Worm (Caenorhabditis elegans) whole organism, early embryonic: ENCODE measurements around the gene T28H10.1.

Experiments used
- B0310.2 ChIP-seq: sonication (generic microtip); optimal IDR thresholded peaks from 2 replicates; lab custom pipeline; 2016; ENCODE audit warnings: mild to moderate bottlenecking, missing genetic modification characterization, missing compliant biosample characterization
- F13C5.2 ChIP-seq: sonication (generic microtip); optimal IDR thresholded peaks from 2 replicates; lab custom pipeline; 2017; ENCODE audit warnings: mild to moderate bottlenecking, missing genetic modification characterization, inconsistent platforms, missing compliant biosample characterization
- aly-1 ChIP-seq: sonication (generic microtip); optimal IDR thresholded peaks from 2 replicates; lab custom pipeline; 2016; ENCODE audit warnings: missing genetic modification characterization, missing compliant biosample characterization
- ama-1 ChIP-seq: fragments of 150-350 bp; optimal IDR thresholded peaks from 2 replicates; lab custom pipeline; 2014
- ceh-13 ChIP-seq: fragments of 200-800 bp; sonication (Bioruptor generic); optimal IDR thresholded peaks from 2 replicates; lab custom pipeline; 2018; ENCODE audit warnings: mild to moderate bottlenecking, missing genetic modification characterization, missing compliant biosample characterization
- ceh-36 ChIP-seq: sonication (generic microtip); optimal IDR thresholded peaks from 2 replicates; lab custom pipeline; 2016; ENCODE audit warnings: missing genetic modification characterization, inconsistent platforms, missing compliant biosample characterization
- ets-7 ChIP-seq: sonication (generic microtip); optimal IDR thresholded peaks from 2 replicates; lab custom pipeline; 2016; ENCODE audit warnings: missing genotype, missing genetic modification characterization, missing compliant biosample characterization
- flt-1 ChIP-seq: fragments of 200-800 bp; sonication (Bioruptor generic); IDR thresholded peaks from 2 replicates; pipeline ENCODE4 v1.3.6; 2022; ENCODE audit warnings: missing genetic modification characterization, missing compliant biosample characterization
- hmbx-1 ChIP-seq: sonication (generic microtip); optimal IDR thresholded peaks from 2 replicates; lab custom pipeline; 2016; ENCODE audit warnings: mild to moderate bottlenecking, missing genetic modification characterization, missing compliant biosample characterization
- hmg-4 ChIP-seq: fragments of 200-800 bp; sonication (Bioruptor generic); optimal IDR thresholded peaks from 2 replicates; lab custom pipeline; 2018; ENCODE audit warnings: mild to moderate bottlenecking, missing genetic modification characterization, missing compliant biosample characterization
- hnd-1 ChIP-seq: sonication (generic microtip); optimal IDR thresholded peaks from 2 replicates; lab custom pipeline; 2016; ENCODE audit warnings: missing genetic modification characterization, missing compliant biosample characterization
- pes-1 ChIP-seq: fragments of 200-800 bp; sonication (Bioruptor generic); IDR thresholded peaks from 2 replicates; pipeline ENCODE4 v1.3.6; 2022; ENCODE audit warnings: missing genetic modification reagents, missing genetic modification characterization, missing compliant biosample characterization
- scrt-1 ChIP-seq: fragments of 200-800 bp; sonication (Bioruptor generic); IDR thresholded peaks from 2 replicates; pipeline ENCODE4 v1.3.6; 2022; ENCODE audit warnings: missing genetic modification characterization, missing compliant biosample characterization
- sea-1 ChIP-seq: fragments of 200-800 bp; sonication (Bioruptor generic); conservative IDR thresholded peaks from 2 replicates; pipeline ENCODE4 v1.3.6; 2022; ENCODE audit warnings: missing genetic modification characterization, missing compliant biosample characterization
- tbx-11 ChIP-seq: fragments of 200-800 bp; sonication (Bioruptor generic); IDR thresholded peaks from 2 replicates; pipeline ENCODE4 v1.3.6; 2022; ENCODE audit warnings: missing genetic modification characterization, missing compliant biosample characterization
- tbx-37 ChIP-seq: fragments of 200-800 bp; sonication (Bioruptor generic); conservative IDR thresholded peaks from 2 replicates; pipeline ENCODE4 v1.3.6; 2022; ENCODE audit warnings: missing genetic modification reagents, missing genetic modification characterization, missing compliant biosample characterization
- tra-4 ChIP-seq: sonication (generic microtip); optimal IDR thresholded peaks from 2 replicates; lab custom pipeline; 2017; ENCODE audit warnings: missing genetic modification characterization, missing compliant biosample characterization

Gene T28H10.1

DNA sequence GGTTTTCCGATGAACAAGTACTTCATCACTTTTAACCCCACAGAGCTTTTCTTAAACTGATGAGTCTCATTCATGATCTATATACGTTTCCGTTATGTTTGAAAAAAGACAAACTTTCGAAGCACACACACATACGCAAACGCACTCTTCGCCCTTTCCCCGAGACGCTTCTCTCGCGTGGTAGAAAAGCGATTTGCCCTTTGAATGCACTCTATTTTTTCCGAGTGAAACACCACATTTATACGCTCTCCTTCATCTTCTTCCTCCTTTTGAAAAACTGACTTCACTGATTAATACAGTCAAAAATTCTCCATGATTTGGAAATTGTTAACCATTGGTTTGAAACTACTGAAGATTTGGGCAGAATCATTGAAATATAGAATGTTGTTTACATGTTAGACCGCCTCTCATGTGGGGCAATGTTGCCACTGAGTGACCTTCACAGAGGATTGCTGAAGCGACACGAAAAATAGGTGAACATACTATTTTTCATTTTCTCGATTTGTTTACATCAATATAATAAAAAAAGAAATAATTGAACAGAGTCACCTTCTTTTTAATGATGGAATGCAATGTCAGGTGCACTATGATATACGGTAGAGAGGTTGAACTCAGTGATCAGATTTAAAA is 32.9 kb downstream of the T28H10.1 start:
- TF ChIP-seq tbx-37 (GFP tag; lab: Robert Waterston, UW) (no peak), tbx-11 (GFP tag; lab: Robert Waterston, UW) (no peak), hmg-4 (GFP tag; lab: Kevin White, UChicago) (no peak), flt-1 (GFP tag; lab: Robert Waterston, UW) (no peak), tra-4 (tag; lab: Kevin White, UChicago) (no peak), pes-1 (GFP tag; lab: Robert Waterston, UW) (no peak), aly-1 (no peak)

DNA sequence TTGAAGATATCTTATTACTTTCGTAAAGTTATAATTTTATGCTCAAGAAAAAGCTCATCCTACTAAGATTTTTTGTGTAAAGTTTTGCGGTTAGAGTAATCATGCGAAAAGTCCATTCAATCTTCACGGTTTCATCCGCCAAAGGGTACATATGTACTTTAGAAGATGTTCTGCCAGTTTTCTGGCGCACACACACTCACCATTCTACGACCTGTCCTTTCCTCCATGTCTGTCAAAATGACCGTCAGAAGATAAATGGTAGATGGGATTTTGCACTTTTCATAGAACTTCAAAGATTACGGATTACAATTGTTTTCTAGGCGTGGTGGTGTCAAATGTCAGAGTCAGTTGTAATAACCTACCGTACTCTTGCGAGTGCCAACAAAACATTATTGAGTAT is 33.9 kb downstream of the T28H10.1 start:
- TF ChIP-seq hnd-1 (tag; lab: Kevin White, UChicago) (no peak), scrt-1 (GFP tag; lab: Robert Waterston, UW) (no peak), F13C5.2 (tag; lab: Kevin White, UChicago) (no peak)

DNA sequence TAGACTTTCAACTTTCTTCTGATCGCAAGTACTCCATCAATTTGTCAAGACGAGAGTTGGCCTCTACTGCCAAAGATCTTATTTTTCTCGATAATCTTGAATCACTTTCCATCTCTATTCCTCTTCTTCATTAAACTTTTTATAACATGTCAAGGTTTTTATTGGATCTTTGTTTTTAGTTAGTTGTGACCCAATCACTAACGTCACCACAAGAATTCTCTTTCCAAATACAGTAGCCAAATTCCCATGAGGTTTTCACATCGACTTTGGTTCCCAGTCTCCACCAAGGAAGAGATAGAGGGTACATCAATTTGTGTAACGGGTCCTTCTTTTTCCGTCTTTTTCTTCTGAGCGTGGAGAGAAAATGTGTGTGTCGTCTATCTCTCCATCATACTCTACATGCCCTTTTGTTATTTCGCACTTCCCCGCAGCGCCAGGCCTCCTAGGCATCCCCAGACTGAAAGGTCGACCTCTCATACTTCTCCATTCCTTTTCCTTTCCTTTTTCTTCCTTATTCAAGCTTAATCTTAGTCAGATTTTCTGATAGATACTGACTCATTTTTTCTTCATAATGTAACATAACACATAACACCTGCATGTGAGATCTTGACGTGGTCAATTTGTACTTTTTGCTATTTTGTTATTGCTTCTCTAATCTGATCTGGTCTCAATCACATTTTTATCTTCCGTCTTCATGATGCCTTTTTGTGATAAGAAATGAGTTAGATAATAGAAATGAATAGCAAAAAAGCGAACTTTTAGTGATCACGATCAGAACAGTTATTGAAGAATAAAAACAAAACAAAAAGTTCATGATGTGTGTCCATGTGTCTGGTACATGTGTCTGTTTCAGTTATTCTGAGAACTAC is 35.6 kb downstream of the T28H10.1 start:
- TF ChIP-seq aly-1, result no peak
- no peak for TF ChIP-seq ets-7 (tag; lab: Kevin White, UChicago)
- no peak for TF ChIP-seq sea-1 (GFP tag; lab: Robert Waterston, UW)
- TF ChIP-seq tbx-37 (GFP tag; lab: Robert Waterston, UW), result no peak
- TF ChIP-seq scrt-1 (GFP tag; lab: Robert Waterston, UW), result no peak
- no peak for TF ChIP-seq flt-1 (GFP tag; lab: Robert Waterston, UW)
- no peak for TF ChIP-seq hmbx-1 (tag; lab: Kevin White, UChicago)
- no peak for TF ChIP-seq tbx-11 (GFP tag; lab: Robert Waterston, UW)
- TF ChIP-seq ama-1 (lab: Kevin White, UChicago), result no peak
- TF ChIP-seq tra-4 (tag; lab: Kevin White, UChicago), result no peak
- no peak for TF ChIP-seq hmg-4 (GFP tag; lab: Kevin White, UChicago)
- no peak for TF ChIP-seq ceh-36 (tag; lab: Kevin White, UChicago)

DNA sequence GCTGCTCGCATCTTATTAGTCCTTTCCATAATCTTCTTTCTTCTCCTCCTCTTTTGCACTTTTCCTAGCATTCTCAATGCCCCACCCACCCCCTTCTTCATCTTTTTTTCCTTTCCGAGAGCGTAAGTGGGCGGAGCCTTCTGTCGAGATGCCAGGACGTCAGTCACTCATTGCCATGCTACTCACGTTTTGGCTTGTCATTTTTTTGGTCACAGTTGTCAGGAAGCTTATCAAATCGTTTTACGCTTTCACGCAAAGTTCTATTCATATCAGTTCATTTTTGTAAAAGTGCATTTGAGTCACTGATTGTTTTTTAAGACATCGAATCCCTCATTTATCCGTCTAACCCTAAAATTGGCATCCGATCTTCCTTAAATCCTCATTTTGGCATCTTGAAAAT is 36.4 kb downstream of the T28H10.1 start:
- TF ChIP-seq hmbx-1 (tag; lab: Kevin White, UChicago) (no peak), tbx-11 (GFP tag; lab: Robert Waterston, UW) (no peak), ceh-13 (GFP tag; lab: Kevin White, UChicago) (no peak), tbx-37 (GFP tag; lab: Robert Waterston, UW) (no peak), ama-1 (lab: Kevin White, UChicago) (no peak), flt-1 (GFP tag; lab: Robert Waterston, UW) (no peak), ets-7 (tag; lab: Kevin White, UChicago) (no peak), F13C5.2 (tag; lab: Kevin White, UChicago) (no peak)

DNA sequence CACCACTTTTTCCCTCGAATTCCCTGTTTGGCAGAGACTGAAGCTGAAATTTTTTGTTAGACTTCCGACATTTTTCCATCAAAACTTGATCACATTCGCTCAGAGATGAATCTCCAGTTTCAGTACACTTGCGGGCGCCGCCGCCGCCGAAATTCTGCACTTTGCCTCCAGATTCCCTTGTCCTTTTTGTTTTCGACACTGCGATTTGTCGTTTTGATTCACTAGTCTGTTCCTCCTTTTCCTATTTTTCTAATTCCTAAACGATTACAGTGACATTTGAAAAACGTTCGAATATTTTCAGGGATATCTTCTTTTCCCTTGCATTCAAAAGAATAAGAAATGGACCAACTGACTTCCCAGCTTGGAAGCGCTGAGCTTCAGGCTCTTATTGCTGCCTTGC is 37.1 kb downstream of the T28H10.1 start, which contains the start of gene F45D3.2:
F45D3.2 (plus strand) TSS at position 301 of the 400 bp plus-strand sequence.
- TF ChIP-seq pes-1 (GFP tag; lab: Robert Waterston, UW), result no peak
- TF ChIP-seq tbx-11 (GFP tag; lab: Robert Waterston, UW), result no peak
- TF ChIP-seq B0310.2 (tag; lab: Kevin White, UChicago), result no peak
- no peak for TF ChIP-seq hmbx-1 (tag; lab: Kevin White, UChicago)
- TF ChIP-seq aly-1, result no peak
- TF ChIP-seq F13C5.2 (tag; lab: Kevin White, UChicago), result no peak
- TF ChIP-seq flt-1 (GFP tag; lab: Robert Waterston, UW), result no peak
- no peak for TF ChIP-seq ceh-36 (tag; lab: Kevin White, UChicago)
- no peak for TF ChIP-seq ets-7 (tag; lab: Kevin White, UChicago)
- no peak for TF ChIP-seq hmg-4 (GFP tag; lab: Kevin White, UChicago)
- TF ChIP-seq ama-1 (lab: Kevin White, UChicago), result no peak
- no peak for TF ChIP-seq scrt-1 (GFP tag; lab: Robert Waterston, UW)
- TF ChIP-seq sea-1 (GFP tag; lab: Robert Waterston, UW), result no peak

DNA sequence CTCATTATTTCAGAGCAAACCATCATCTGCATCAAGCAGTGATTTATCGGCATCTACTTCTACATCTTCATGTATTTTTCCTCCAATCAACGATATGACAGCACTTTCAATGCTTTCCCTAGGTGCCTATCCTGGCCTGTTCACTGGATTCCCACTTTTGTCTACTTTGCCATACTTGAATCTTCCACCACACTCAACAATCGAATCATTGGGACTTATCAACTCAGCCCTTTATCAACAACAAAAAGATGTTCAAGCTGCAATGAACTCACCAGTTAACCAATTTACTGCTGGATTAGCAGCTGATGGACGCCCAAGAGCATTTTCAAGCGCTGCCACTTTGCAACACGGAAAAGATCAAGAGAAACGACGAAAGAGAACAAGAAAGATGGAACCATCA is 37.6 kb downstream of the T28H10.1 start:
- TF ChIP-seq tbx-11 (GFP tag; lab: Robert Waterston, UW) (no peak), tra-4 (tag; lab: Kevin White, UChicago) (no peak), scrt-1 (GFP tag; lab: Robert Waterston, UW) (no peak), flt-1 (GFP tag; lab: Robert Waterston, UW) (no peak), F13C5.2 (tag; lab: Kevin White, UChicago) (no peak), ets-7 (tag; lab: Kevin White, UChicago) (no peak), sea-1 (GFP tag; lab: Robert Waterston, UW) (no peak), aly-1 (no peak), pes-1 (GFP tag; lab: Robert Waterston, UW) (no peak), ceh-36 (tag; lab: Kevin White, UChicago) (no peak), hmg-4 (GFP tag; lab: Kevin White, UChicago) (no peak), B0310.2 (tag; lab: Kevin White, UChicago) (no peak)

DNA sequence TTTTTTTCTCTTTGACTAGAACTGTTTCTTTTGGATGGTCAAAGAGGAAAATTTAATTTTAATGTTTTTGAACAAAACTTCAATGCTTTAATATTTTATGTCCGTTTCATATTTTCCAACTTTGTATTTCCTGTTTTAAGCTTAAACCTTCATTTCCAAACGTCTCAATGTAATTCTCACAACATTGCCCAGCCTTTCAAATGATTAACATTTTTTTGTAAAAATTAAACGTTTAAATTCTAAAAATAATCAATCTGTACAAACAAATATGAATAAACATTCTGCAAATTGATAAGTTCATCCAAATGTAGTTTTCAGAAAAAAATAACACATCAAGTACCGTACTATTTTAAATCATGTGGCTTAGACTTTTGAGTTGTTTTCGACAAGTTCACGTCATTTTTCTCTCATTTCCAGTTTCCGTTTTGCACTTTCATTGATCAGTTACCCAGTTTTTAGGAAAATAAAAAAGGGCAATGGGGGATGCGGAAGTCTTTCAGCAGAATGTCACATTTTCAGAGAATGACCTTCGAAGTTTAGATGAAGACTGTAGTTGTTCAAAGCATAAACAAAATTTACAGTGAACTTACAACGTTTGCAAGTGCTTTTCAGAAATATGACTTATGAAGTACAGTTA is 39.2 kb downstream of the T28H10.1 start:
- no peak for TF ChIP-seq ceh-13 (GFP tag; lab: Kevin White, UChicago)
- no peak for TF ChIP-seq tbx-11 (GFP tag; lab: Robert Waterston, UW)
- no peak for TF ChIP-seq ets-7 (tag; lab: Kevin White, UChicago)
- no peak for TF ChIP-seq hmbx-1 (tag; lab: Kevin White, UChicago)
